Worm (Caenorhabditis elegans) whole organism, early embryonic: ENCODE data around the gene cest-13.

Experiments
- B0310.2 ChIP-seq: sonication (generic microtip); optimal IDR thresholded peaks from 2 replicates; lab custom pipeline; 2016; ENCODE audit warnings: mild to moderate bottlenecking, missing genetic modification characterization, missing compliant biosample characterization
- F13C5.2 ChIP-seq: sonication (generic microtip); optimal IDR thresholded peaks from 2 replicates; lab custom pipeline; 2017; ENCODE audit warnings: mild to moderate bottlenecking, missing genetic modification characterization, inconsistent platforms, missing compliant biosample characterization
- aly-1 ChIP-seq: sonication (generic microtip); optimal IDR thresholded peaks from 2 replicates; lab custom pipeline; 2016; ENCODE audit warnings: missing genetic modification characterization, missing compliant biosample characterization
- ama-1 ChIP-seq: fragments of 150-350 bp; optimal IDR thresholded peaks from 2 replicates; lab custom pipeline; 2014
- ceh-13 ChIP-seq: fragments of 200-800 bp; sonication (Bioruptor generic); optimal IDR thresholded peaks from 2 replicates; lab custom pipeline; 2018; ENCODE audit warnings: mild to moderate bottlenecking, missing genetic modification characterization, missing compliant biosample characterization
- ceh-36 ChIP-seq: sonication (generic microtip); optimal IDR thresholded peaks from 2 replicates; lab custom pipeline; 2016; ENCODE audit warnings: missing genetic modification characterization, inconsistent platforms, missing compliant biosample characterization
- ets-7 ChIP-seq: sonication (generic microtip); optimal IDR thresholded peaks from 2 replicates; lab custom pipeline; 2016; ENCODE audit warnings: missing genotype, missing genetic modification characterization, missing compliant biosample characterization
- flt-1 ChIP-seq: fragments of 200-800 bp; sonication (Bioruptor generic); IDR thresholded peaks from 2 replicates; pipeline ENCODE4 v1.3.6; 2022; ENCODE audit warnings: missing genetic modification characterization, missing compliant biosample characterization
- hmbx-1 ChIP-seq: sonication (generic microtip); optimal IDR thresholded peaks from 2 replicates; lab custom pipeline; 2016; ENCODE audit warnings: mild to moderate bottlenecking, missing genetic modification characterization, missing compliant biosample characterization
- hmg-4 ChIP-seq: fragments of 200-800 bp; sonication (Bioruptor generic); optimal IDR thresholded peaks from 2 replicates; lab custom pipeline; 2018; ENCODE audit warnings: mild to moderate bottlenecking, missing genetic modification characterization, missing compliant biosample characterization
- hnd-1 ChIP-seq: sonication (generic microtip); optimal IDR thresholded peaks from 2 replicates; lab custom pipeline; 2016; ENCODE audit warnings: missing genetic modification characterization, missing compliant biosample characterization
- pes-1 ChIP-seq: fragments of 200-800 bp; sonication (Bioruptor generic); IDR thresholded peaks from 2 replicates; pipeline ENCODE4 v1.3.6; 2022; ENCODE audit warnings: missing genetic modification reagents, missing genetic modification characterization, missing compliant biosample characterization
- scrt-1 ChIP-seq: fragments of 200-800 bp; sonication (Bioruptor generic); IDR thresholded peaks from 2 replicates; pipeline ENCODE4 v1.3.6; 2022; ENCODE audit warnings: missing genetic modification characterization, missing compliant biosample characterization
- sea-1 ChIP-seq: fragments of 200-800 bp; sonication (Bioruptor generic); conservative IDR thresholded peaks from 2 replicates; pipeline ENCODE4 v1.3.6; 2022; ENCODE audit warnings: missing genetic modification characterization, missing compliant biosample characterization
- tbx-11 ChIP-seq: fragments of 200-800 bp; sonication (Bioruptor generic); IDR thresholded peaks from 2 replicates; pipeline ENCODE4 v1.3.6; 2022; ENCODE audit warnings: missing genetic modification characterization, missing compliant biosample characterization
- tbx-37 ChIP-seq: fragments of 200-800 bp; sonication (Bioruptor generic); conservative IDR thresholded peaks from 2 replicates; pipeline ENCODE4 v1.3.6; 2022; ENCODE audit warnings: missing genetic modification reagents, missing genetic modification characterization, missing compliant biosample characterization
- tra-4 ChIP-seq: sonication (generic microtip); optimal IDR thresholded peaks from 2 replicates; lab custom pipeline; 2017; ENCODE audit warnings: missing genetic modification characterization, missing compliant biosample characterization

The cest-13 gene

ce11 chrX:13746231-13746630 is 13.8 kb upstream of the cest-13 start:
- no peak for TF ChIP-seq hnd-1

- TF ChIP-seq hnd-1 (no peak), tbx-37 (GFP tag; lab: Robert Waterston, UW) (no peak)
Observed at ce11 chrX:13746661-13747365, 13.2 kb upstream of the cest-13 start, which contains the start of gene nhr-71. Gene nhr-71 (plus strand): TSS chrX:13747315.

DNA sequence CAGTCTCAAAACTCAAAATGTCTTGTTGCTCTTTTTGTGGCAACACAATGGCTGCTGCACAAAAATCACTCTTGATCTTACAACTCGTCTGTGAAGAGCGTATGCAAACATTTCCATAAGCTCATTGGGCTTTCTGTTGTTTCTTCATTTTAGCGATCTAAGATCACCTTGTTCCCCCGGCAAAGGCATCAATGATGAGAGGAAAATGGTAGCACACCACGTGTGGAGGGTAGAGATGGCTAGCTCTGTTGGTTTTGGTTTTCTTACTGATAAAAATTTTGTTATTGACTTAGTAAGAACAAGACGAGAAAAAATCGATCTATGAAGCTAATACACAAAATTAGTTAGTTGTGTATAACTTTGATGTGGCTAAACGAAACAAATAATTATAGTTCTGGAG is 12.0 kb upstream of the cest-13 start:
- TF ChIP-seq F13C5.2 (tag; lab: Kevin White, UChicago) (no peak), hnd-1 (no peak), tbx-37 (GFP tag; lab: Robert Waterston, UW) (no peak), hmg-4 (GFP tag; lab: Kevin White, UChicago) (no peak), ceh-13 (GFP tag; lab: Kevin White, UChicago) (no peak), tbx-11 (GFP tag; lab: Robert Waterston, UW) (no peak), tra-4 (tag; lab: Kevin White, UChicago) (no peak), flt-1 (GFP tag; lab: Robert Waterston, UW) (no peak), ets-7 (no peak), B0310.2 (tag; lab: Kevin White, UChicago) (no peak), ama-1 (lab: Kevin White, UChicago) (no peak)

- no peak for TF ChIP-seq ama-1 (lab: Kevin White, UChicago)
- no peak for TF ChIP-seq scrt-1 (GFP tag; lab: Robert Waterston, UW)
Observed at ce11 chrX:13752822-13753581, 7.0 kb upstream of the cest-13 start.

- TF ChIP-seq ceh-13 (GFP tag; lab: Kevin White, UChicago) (no peak), flt-1 (GFP tag; lab: Robert Waterston, UW) (no peak), tbx-37 (GFP tag; lab: Robert Waterston, UW) (no peak), ceh-36 (no peak)
Observed at ce11 chrX:13754498-13754897, 5.5 kb upstream of the cest-13 start.

DNA sequence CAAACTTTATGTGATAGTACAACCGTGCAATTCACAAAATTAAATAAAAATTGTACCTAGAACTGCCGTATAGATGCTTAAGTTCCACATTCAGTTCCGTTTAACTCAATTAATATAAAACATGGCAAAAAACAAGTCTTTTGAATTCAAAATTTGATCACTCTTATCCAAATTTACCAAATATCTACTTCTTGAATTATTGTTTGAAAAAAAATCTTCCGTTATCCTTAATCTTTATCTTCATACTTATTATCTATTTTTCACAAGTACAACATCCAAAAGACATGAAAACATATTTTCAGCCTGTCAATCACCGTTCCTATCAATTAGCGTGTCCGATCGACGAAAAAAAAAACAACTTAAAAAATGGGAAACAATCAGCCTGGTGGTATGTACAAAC is 4.6 kb upstream of the cest-13 start, which contains the start of gene aakb-1:
TSS of gene aakb-1 (plus strand) at position 301 of the 400 bp plus-strand sequence.
- no peak for TF ChIP-seq tra-4 (tag; lab: Kevin White, UChicago)
- TF ChIP-seq ets-7: no peak
- no peak for TF ChIP-seq tbx-37 (GFP tag; lab: Robert Waterston, UW)
- TF ChIP-seq B0310.2 (tag; lab: Kevin White, UChicago): no peak
- no peak for TF ChIP-seq flt-1 (GFP tag; lab: Robert Waterston, UW)
- no peak for TF ChIP-seq hmg-4 (GFP tag; lab: Kevin White, UChicago)
- TF ChIP-seq ceh-36: no peak
- no peak for TF ChIP-seq tbx-11 (GFP tag; lab: Robert Waterston, UW)
- TF ChIP-seq hmbx-1 (tag; lab: Kevin White, UChicago): no peak
- no peak for TF ChIP-seq sea-1 (GFP tag; lab: Robert Waterston, UW)
- no peak for TF ChIP-seq pes-1
- no peak for TF ChIP-seq ama-1 (lab: Kevin White, UChicago)
- no peak for TF ChIP-seq hnd-1
- TF ChIP-seq F13C5.2 (tag; lab: Kevin White, UChicago): no peak
- TF ChIP-seq aly-1 (tag; lab: Kevin White, UChicago): no peak
- TF ChIP-seq ceh-13 (GFP tag; lab: Kevin White, UChicago): no peak
- no peak for TF ChIP-seq scrt-1 (GFP tag; lab: Robert Waterston, UW)

DNA sequence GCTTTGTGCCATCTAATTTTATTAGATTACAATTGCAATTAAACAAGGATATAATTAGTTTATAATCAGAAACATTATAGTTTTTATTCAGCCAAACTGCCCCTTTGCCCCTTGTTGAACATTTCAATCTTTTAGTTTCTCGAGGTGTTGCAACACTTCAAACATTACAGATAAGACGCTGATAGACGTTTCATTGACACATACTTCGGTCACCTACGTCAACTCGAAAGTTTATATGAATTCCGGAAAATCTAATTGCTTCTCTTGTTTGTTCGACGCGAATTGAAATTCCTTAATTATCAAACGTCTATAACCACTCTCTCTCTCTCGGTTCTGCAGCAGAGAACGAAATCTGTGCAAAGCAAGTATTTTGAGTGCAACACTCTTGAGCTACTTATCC is 7.2 kb downstream of the cest-13 start:
- no peak for TF ChIP-seq hmbx-1 (tag; lab: Kevin White, UChicago)
- TF ChIP-seq flt-1 (GFP tag; lab: Robert Waterston, UW): no peak
- no peak for TF ChIP-seq aly-1 (tag; lab: Kevin White, UChicago)
- TF ChIP-seq tbx-37 (GFP tag; lab: Robert Waterston, UW): no peak
- no peak for TF ChIP-seq sea-1 (GFP tag; lab: Robert Waterston, UW)
- TF ChIP-seq ama-1 (lab: Kevin White, UChicago): no peak
- no peak for TF ChIP-seq tra-4 (tag; lab: Kevin White, UChicago)
- no peak for TF ChIP-seq hnd-1

DNA sequence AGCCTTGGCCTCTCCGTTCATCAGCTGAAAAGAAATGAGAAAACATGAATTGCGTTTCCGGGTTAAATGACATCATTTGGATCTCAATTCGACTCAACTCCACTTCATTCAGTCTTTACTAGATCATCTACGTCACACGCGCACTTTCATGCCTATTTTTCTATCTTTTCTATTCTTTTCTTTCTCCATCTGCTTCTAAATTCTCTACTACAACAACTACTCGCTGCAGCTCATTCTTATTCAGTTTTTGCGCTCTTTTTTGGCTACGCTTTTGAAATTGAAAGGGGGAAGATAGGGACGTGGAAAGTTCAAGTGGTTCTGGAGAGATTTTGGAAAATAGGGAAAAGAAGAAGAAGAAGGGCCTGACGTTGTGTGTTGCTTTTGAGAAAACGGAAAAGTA is 8.5 kb downstream of the cest-13 start:
- no peak for TF ChIP-seq scrt-1 (GFP tag; lab: Robert Waterston, UW)
- TF ChIP-seq ceh-36: no peak
- no peak for TF ChIP-seq pes-1
- no peak for TF ChIP-seq tra-4 (tag; lab: Kevin White, UChicago)
- TF ChIP-seq B0310.2 (tag; lab: Kevin White, UChicago): no peak
- TF ChIP-seq hnd-1: no peak
- TF ChIP-seq ama-1 (lab: Kevin White, UChicago): no peak
- no peak for TF ChIP-seq tbx-37 (GFP tag; lab: Robert Waterston, UW)
- no peak for TF ChIP-seq aly-1 (tag; lab: Kevin White, UChicago)
- TF ChIP-seq flt-1 (GFP tag; lab: Robert Waterston, UW): no peak
- no peak for TF ChIP-seq ets-7
- no peak for TF ChIP-seq sea-1 (GFP tag; lab: Robert Waterston, UW)
- no peak for TF ChIP-seq ceh-13 (GFP tag; lab: Kevin White, UChicago)
- TF ChIP-seq F13C5.2 (tag; lab: Kevin White, UChicago): no peak
- no peak for TF ChIP-seq hmg-4 (GFP tag; lab: Kevin White, UChicago)
- TF ChIP-seq hmbx-1 (tag; lab: Kevin White, UChicago): no peak
- no peak for TF ChIP-seq tbx-11 (GFP tag; lab: Robert Waterston, UW)
